Worm (Caenorhabditis elegans): ENCODE measurements around the gene srw-54.
A peak's percentile ranks its signal among the peaks of the same experiment; 100 is the strongest.

Gene srw-54

ce11 chrV:16617462-16617861 is 6.3 kb downstream of the srw-54 start, which contains the start of gene Y70C5A.4:
Gene Y70C5A.4 (plus strand): TSS chrV:16617762.
- no peak for TF ChIP-seq pax-3 (tag; optimal IDR thresholded peaks at IDR 0.05)
- no peak for TF ChIP-seq fkh-4 (tag; optimal IDR thresholded peaks at IDR 0.05; ENCODE audit: borderline replicate concordance)
- no peak for TF ChIP-seq dpl-1 (GFP tag; optimal IDR thresholded peaks at IDR 0.05)
- no peak for TF ChIP-seq F16B12.6 (tag; optimal IDR thresholded peaks at IDR 0.05)
- no peak for TF ChIP-seq elt-3 (tag; optimal IDR thresholded peaks at IDR 0.05)
- no peak for TF ChIP-seq unc-98 (GFP tag; IDR thresholded peaks at IDR 0.05)
- no peak for TF ChIP-seq ceh-88 (GFP tag; IDR thresholded peaks at IDR 0.05)

- TF ChIP-seq hlh-4 (tag; optimal IDR thresholded peaks at IDR 0.05) = no peak
- peak; percentile 1 for TF ChIP-seq elt-2 (tag; optimal IDR thresholded peaks at IDR 0.05)
Measured at ce11 chrV:16620874-16621273, 9.7 kb downstream of the srw-54 start, which contains the start of gene Y70C5A.3. Gene Y70C5A.3 (minus strand): TSS chrV:16620923.

- TF ChIP-seq fkh-8 (tag; optimal IDR thresholded peaks at IDR 0.05) = peak; percentile 11
- TF ChIP-seq alr-1 (tag; optimal IDR thresholded peaks at IDR 0.05; ENCODE audit: borderline replicate concordance) = no peak
- no peak for TF ChIP-seq lin-39 (tag; optimal IDR thresholded peaks at IDR 0.05)
- no peak for TF ChIP-seq sup-37 (GFP tag; optimal IDR thresholded peaks at IDR 0.05)
- TF ChIP-seq grh-1 (GFP tag; IDR thresholded peaks at IDR 0.05) = 0 out of 2 replicates have a peak, but pooled peaks have one; percentile 12
Measured at ce11 chrV:16621894-16622293, 10.8 kb downstream of the srw-54 start.

DNA sequence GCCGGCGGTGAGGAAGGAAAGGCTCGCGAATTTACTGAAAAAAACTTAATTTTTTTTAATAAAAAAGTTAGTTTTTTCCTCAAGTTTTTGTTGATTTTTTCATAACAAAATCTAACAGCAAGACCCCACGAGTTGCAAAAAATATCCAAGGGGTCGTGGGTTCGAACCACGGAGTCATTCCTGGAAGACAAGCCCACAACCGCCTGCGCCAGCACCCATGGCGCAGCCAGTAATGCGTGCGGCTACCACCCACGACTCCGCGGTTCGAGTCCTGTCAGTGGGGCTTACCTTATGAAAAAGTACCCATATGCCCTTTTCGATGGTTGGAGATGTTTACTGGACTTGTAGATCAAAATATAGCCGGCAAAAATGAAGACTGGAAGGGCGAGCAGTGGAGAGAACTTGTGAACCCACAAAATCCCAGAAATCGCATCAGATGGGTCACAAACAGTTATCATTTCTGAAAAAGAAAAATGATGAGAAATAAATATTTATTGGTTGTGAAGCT is 11.7 kb downstream of the srw-54 start, which contains the start of gene Y70C5A.2:
Gene Y70C5A.2, minus strand, starts transcription at position 458 of the 508 bp plus-strand sequence.
- TF ChIP-seq swsn-7 (tag; optimal IDR thresholded peaks at IDR 0.05) = no peak
- no peak for TF ChIP-seq C16A3.4 (tag; optimal IDR thresholded peaks at IDR 0.05)
- no peak for TF ChIP-seq ceh-88 (GFP tag; IDR thresholded peaks at IDR 0.05)
- TF ChIP-seq mef-2 (tag; optimal IDR thresholded peaks at IDR 0.05) = no peak
- TF ChIP-seq nhr-47 (tag; optimal IDR thresholded peaks at IDR 0.05) = no peak

DNA sequence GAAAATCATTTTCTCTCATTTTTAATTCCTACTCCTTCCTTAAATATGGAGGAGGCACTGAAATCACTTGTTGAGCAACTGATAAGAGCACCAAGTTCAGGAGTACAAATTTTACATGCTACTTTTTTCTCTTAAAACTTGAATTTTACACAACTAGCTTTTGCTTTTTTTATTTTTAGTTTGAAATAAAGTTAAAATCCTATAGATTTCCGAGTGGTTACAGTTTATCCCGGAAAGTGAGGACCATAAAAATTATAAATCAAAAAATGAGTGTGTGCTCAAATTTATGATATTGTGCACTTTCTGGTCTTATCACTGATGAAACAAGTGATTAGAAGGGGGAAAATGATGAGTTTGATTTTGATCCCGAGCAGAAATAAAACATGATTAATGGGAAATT is 16.8 kb downstream of the srw-54 start, which contains the start of gene oac-53:
Gene oac-53, minus strand, starts transcription at position 9 of the 400 bp plus-strand sequence.
- no peak for TF ChIP-seq irx-1 (tag; optimal IDR thresholded peaks at IDR 0.05)
- no peak for TF ChIP-seq C34B4.2 (tag; optimal IDR thresholded peaks at IDR 0.05)
- no peak for TF ChIP-seq zag-1 (tag; optimal IDR thresholded peaks at IDR 0.05)
- no peak for TF ChIP-seq snpc-4 (tag; optimal IDR thresholded peaks at IDR 0.05)
- TF ChIP-seq F16B12.6 (tag; optimal IDR thresholded peaks at IDR 0.05) = no peak
- no peak for TF ChIP-seq lin-39 (tag; optimal IDR thresholded peaks at IDR 0.05)
- TF ChIP-seq ztf-11 (tag; optimal IDR thresholded peaks at IDR 0.05) = no peak
- TF ChIP-seq egl-27 (tag; optimal IDR thresholded peaks at IDR 0.05) = no peak
- TF ChIP-seq nhr-71 (tag; optimal IDR thresholded peaks at IDR 0.05) = no peak
- no peak for TF ChIP-seq nhr-76 (tag; optimal IDR thresholded peaks at IDR 0.05)
- TF ChIP-seq tlp-1 (tag; optimal IDR thresholded peaks at IDR 0.05) = peak; percentile 3
- peak; percentile 77 for TF ChIP-seq elt-2 (tag; optimal IDR thresholded peaks at IDR 0.05)
- TF ChIP-seq alr-1 (tag; optimal IDR thresholded peaks at IDR 0.05; ENCODE audit: borderline replicate concordance) = no peak
- TF ChIP-seq mdl-1 (tag; optimal IDR thresholded peaks at IDR 0.05) = no peak
- TF ChIP-seq vab-15 (tag; optimal IDR thresholded peaks at IDR 0.05) = no peak

DNA sequence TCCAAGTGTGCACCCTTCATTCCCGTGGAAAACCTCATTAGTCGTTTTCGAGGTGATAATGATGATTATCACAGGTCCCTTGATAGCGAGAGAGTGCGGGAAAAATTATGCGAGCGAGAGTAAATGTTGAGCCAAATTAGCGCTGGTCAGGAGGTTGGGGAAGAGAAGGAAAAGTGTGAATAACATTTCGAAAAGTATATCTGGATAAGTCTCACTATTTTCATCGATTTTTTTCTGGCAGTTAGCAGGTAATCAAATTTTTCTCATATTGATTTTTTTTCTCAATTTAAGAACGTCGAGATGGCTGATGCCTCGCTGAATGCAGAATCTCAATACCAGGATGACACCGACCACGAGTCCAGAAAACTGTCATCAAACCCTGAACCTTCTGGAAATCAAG is 17.9 kb downstream of the srw-54 start, which contains the start of gene W06G6.2:
Gene W06G6.2, plus strand, starts transcription at position 301 of the 400 bp plus-strand sequence.
- TF ChIP-seq zag-1 (tag; optimal IDR thresholded peaks at IDR 0.05) = no peak
- no peak for TF ChIP-seq unc-62 (GFP tag; optimal IDR thresholded peaks at IDR 0.05)
- TF ChIP-seq unc-98 (GFP tag; IDR thresholded peaks at IDR 0.05) = no peak
- no peak for TF ChIP-seq rnt-1 (tag; optimal IDR thresholded peaks at IDR 0.05)
- TF ChIP-seq nhr-71 (tag; optimal IDR thresholded peaks at IDR 0.05) = no peak
- no peak for TF ChIP-seq elt-2 (tag; optimal IDR thresholded peaks at IDR 0.05)
- TF ChIP-seq Y116A8C.19 (tag; optimal IDR thresholded peaks at IDR 0.05; ENCODE audit: borderline replicate concordance) = no peak
- TF ChIP-seq grh-1 (GFP tag; IDR thresholded peaks at IDR 0.05) = no peak
- no peak for TF ChIP-seq xbp-1 (tag; optimal IDR thresholded peaks at IDR 0.05)
- TF ChIP-seq pqm-1 (tag; optimal IDR thresholded peaks at IDR 0.05) = no peak
- no peak for TF ChIP-seq irx-1 (tag; optimal IDR thresholded peaks at IDR 0.05)
- TF ChIP-seq mep-1 (tag; optimal IDR thresholded peaks at IDR 0.05) = no peak
- no peak for TF ChIP-seq tbx-2 (tag; optimal IDR thresholded peaks at IDR 0.05)
- no peak for TF ChIP-seq sptf-1 (tag; optimal IDR thresholded peaks at IDR 0.05)
- TF ChIP-seq nhr-47 (tag; optimal IDR thresholded peaks at IDR 0.05) = no peak
- no peak for TF ChIP-seq hlh-4 (tag; optimal IDR thresholded peaks at IDR 0.05)
- no peak for TF ChIP-seq efl-1 (optimal IDR thresholded peaks at IDR 0.05)
- TF ChIP-seq efl-1 (GFP tag; optimal IDR thresholded peaks at IDR 0.05 in 1 of 2) = no peak
- TF ChIP-seq ceh-88 (GFP tag; IDR thresholded peaks at IDR 0.05) = no peak
